Worm (Caenorhabditis elegans): Measurements from ENCODE around the gene F32B6.4.

DNA sequence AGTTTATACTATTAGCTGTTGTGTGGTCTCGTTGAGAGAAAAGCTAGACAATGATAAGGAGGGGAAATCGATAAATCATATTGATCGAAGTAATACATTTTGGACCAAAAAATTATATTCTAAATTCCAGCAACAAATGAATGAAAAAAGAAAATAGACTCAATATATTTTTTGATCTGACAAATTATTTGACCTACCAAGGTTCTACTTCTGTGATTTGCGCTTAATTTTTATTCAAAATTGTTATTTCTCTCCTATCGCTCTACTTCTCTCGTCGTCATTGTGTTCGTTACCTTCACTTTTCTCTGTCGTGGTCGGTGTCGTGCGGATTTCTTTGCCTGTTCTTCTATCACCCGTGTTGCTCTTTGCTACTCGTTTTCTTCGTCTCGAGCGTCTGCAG, 32.9 kb downstream of the F32B6.4 start:
- TF ChIP-seq eyg-1 (tag; optimal IDR thresholded peaks at IDR 0.05): no peak
- TF ChIP-seq rnt-1 (tag; optimal IDR thresholded peaks at IDR 0.05): no peak
- no peak for TF ChIP-seq pha-4 (tag; optimal IDR thresholded peaks at IDR 0.05)
- no peak for TF ChIP-seq ceh-18 (tag; optimal IDR thresholded peaks at IDR 0.05)
